Fruit fly (Drosophila melanogaster) whole organism, wandering third instar larva: ENCODE data around the gene CCHa2.

Experiments used
- CG9705 ChIP-seq: fragments of 200-800 bp; sonication (Bioruptor generic); optimal IDR thresholded peaks from 2 replicates; lab custom pipeline; 2018; ENCODE audit warnings: missing biosample characterization, mild to moderate bottlenecking, missing genetic modification characterization
- N ChIP-seq: fragments of >200 bp; optimal IDR thresholded peaks from 2 replicates; lab custom pipeline; 2018; ENCODE audit warnings: missing biosample characterization, missing external identifiers, missing genetic modification characterization
- brk ChIP-seq: fragments of 200-800 bp; sonication (Bioruptor generic); optimal IDR thresholded peaks from 2 replicates; lab custom pipeline; 2016; ENCODE audit warnings: missing biosample characterization, mild to moderate bottlenecking, missing genetic modification characterization
- dmrt93B ChIP-seq: fragments of 200-800 bp; sonication (Bioruptor generic); optimal IDR thresholded peaks from 2 replicates; lab custom pipeline; 2018; ENCODE audit warnings: missing biosample characterization, mild to moderate bottlenecking, missing genetic modification characterization
- dsf ChIP-seq: sonication (Bioruptor generic); optimal IDR thresholded peaks from 2 replicates; lab custom pipeline; 2016; ENCODE audit warnings: missing biosample characterization, missing genetic modification characterization, borderline replicate concordance
- ey ChIP-seq: fragments of 200-800 bp; sonication (Bioruptor generic); optimal IDR thresholded peaks from 2 replicates; lab custom pipeline; 2016; ENCODE audit warnings: missing biosample characterization, missing genetic modification characterization
- lola ChIP-seq: fragments of >200 bp; optimal IDR thresholded peaks from 2 replicates; lab custom pipeline; 2017; ENCODE audit warnings: missing biosample characterization, missing genetic modification characterization
- pan ChIP-seq: fragments of >200 bp; optimal IDR thresholded peaks from 2 replicates; lab custom pipeline; 2017

- TF ChIP-seq ey (GFP tag; lab: Kevin White, UChicago) (no peak), pan (no peak), dmrt93B (GFP tag; lab: Kevin White, UChicago) (no peak), dsf (GFP tag; lab: Kevin White, UChicago) (no peak), lola (GFP tag; lab: Kevin White, UChicago) (no peak), brk (GFP tag; lab: Kevin White, UChicago) (no peak), N (GFP tag; lab: Kevin White, UChicago) (no peak), CG9705 (no peak)
Measured at dm6 chr3R:13395133-13395532, at the start of gene CCHa2.
